Fruit fly (Drosophila melanogaster) whole organism, embryonic: ENCODE measurements around the gene Awh.
A peak's percentile ranks its signal among the peaks of the same experiment; 100 is the strongest.

Experiments
- Blimp-1 ChIP-seq: fragments of 200-800 bp; sonication (Bioruptor generic); optimal IDR thresholded peaks from 3 replicates; lab custom pipeline; 2018; ENCODE audit warnings: missing biosample characterization, missing genetic modification characterization, mild to moderate bottlenecking, moderate library complexity, missing genetic modification reagents
- CG12299 ChIP-seq: fragments of 200-800 bp; sonication (Bioruptor generic); optimal IDR thresholded peaks from 2 replicates; lab custom pipeline; 2018; ENCODE audit warnings: missing biosample characterization, mild to moderate bottlenecking, missing genetic modification characterization
- CG14014 ChIP-seq: fragments of 200-800 bp; sonication (Bioruptor generic); IDR thresholded peaks from 2 replicates; pipeline ENCODE4 v1.3.6; 2022; ENCODE audit warnings: missing biosample characterization, missing genetic modification characterization
- CG14441 ChIP-seq: fragments of 200-800 bp; sonication (Bioruptor generic); IDR thresholded peaks from 2 replicates; pipeline ENCODE4 v1.3.6; 2022; ENCODE audit warnings: missing biosample characterization, missing genetic modification characterization
- CG14860 ChIP-seq: fragments of 200-800 bp; sonication (Bioruptor generic); IDR thresholded peaks from 3 replicates; pipeline ENCODE4 v1.3.6; 2022; ENCODE audit warnings: missing biosample characterization, missing genetic modification characterization; ENCODE audit not compliant: partially characterized antibody
- CG1603 ChIP-seq: fragments of 200-800 bp; sonication (Bioruptor generic); optimal IDR thresholded peaks from 2 replicates; lab custom pipeline; 2019; ENCODE audit warnings: missing biosample characterization, mild to moderate bottlenecking, missing genetic modification characterization, moderate library complexity
- CG16813 ChIP-seq: fragments of 200-800 bp; sonication (Bioruptor generic); IDR thresholded peaks from 3 replicates; pipeline ENCODE4 v1.3.6; 2022; ENCODE audit warnings: missing biosample characterization, missing genetic modification characterization; ENCODE audit not compliant: partially characterized antibody
- CG17802 ChIP-seq: fragments of 200-800 bp; sonication (Bioruptor generic); optimal IDR thresholded peaks from 2 replicates; lab custom pipeline; 2018; ENCODE audit warnings: missing biosample characterization, mild to moderate bottlenecking, missing genetic modification characterization, moderate library complexity
- CG32767 ChIP-seq: fragments of 200-800 bp; sonication (Bioruptor generic); IDR thresholded peaks from 2 replicates; pipeline ENCODE4 v1.3.6; 2022; ENCODE audit warnings: missing biosample characterization, missing genetic modification characterization
- CG3838 ChIP-seq: fragments of 200-800 bp; sonication (Bioruptor generic); optimal IDR thresholded peaks from 3 replicates; lab custom pipeline; 2016; ENCODE audit warnings: missing biosample characterization, missing genetic modification characterization
- CG4404 ChIP-seq: fragments of 200-800 bp; sonication (Bioruptor generic); IDR thresholded peaks from 2 replicates; pipeline ENCODE4 v1.3.6; 2022; ENCODE audit warnings: missing biosample characterization, missing genetic modification characterization
- CG6765 ChIP-seq: fragments of 200-800 bp; sonication (Bioruptor generic); optimal IDR thresholded peaks from 3 replicates; lab custom pipeline; 2017; ENCODE audit warnings: missing biosample characterization, mild to moderate bottlenecking, missing genetic modification characterization
- CG6791 ChIP-seq: fragments of 200-800 bp; sonication (Bioruptor generic); IDR thresholded peaks from 3 replicates; pipeline ENCODE4 v1.3.6; 2022; ENCODE audit warnings: missing biosample characterization, missing genetic modification characterization; ENCODE audit not compliant: partially characterized antibody
- CG6813 ChIP-seq: fragments of 200-800 bp; sonication (Bioruptor generic); optimal IDR thresholded peaks from 2 replicates; lab custom pipeline; 2017; ENCODE audit warnings: missing biosample characterization, missing genetic modification characterization, mild to moderate bottlenecking, moderate library complexity, missing genetic modification reagents
- CG7271 ChIP-seq: fragments of 200-800 bp; sonication (Bioruptor generic); optimal IDR thresholded peaks from 2 replicates; lab custom pipeline; 2018; ENCODE audit warnings: missing biosample characterization, mild to moderate bottlenecking, missing genetic modification characterization, moderate library complexity
- CG7963 ChIP-seq: fragments of 200-800 bp; sonication (Bioruptor generic); IDR thresholded peaks from 3 replicates; pipeline ENCODE4 v1.3.6; 2022; ENCODE audit warnings: missing biosample characterization, missing genetic modification characterization; ENCODE audit not compliant: partially characterized antibody
- Doc2 ChIP-seq: fragments of 200-800 bp; sonication (Bioruptor generic); IDR thresholded peaks from 2 replicates; pipeline ENCODE4 v1.3.6; 2022; ENCODE audit warnings: missing biosample characterization, missing genetic modification characterization
- Dref ChIP-seq: fragments of 200-800 bp; sonication (Bioruptor generic); IDR thresholded peaks from 2 replicates; pipeline ENCODE4 v1.3.6; 2022; ENCODE audit warnings: missing biosample characterization, missing genetic modification characterization
- MBD-R2 ChIP-seq: fragments of 200-800 bp; sonication (Bioruptor generic); IDR thresholded peaks from 2 replicates; pipeline ENCODE4 v1.3.6; 2022; ENCODE audit warnings: missing biosample characterization, missing genetic modification characterization
- MTF-1 ChIP-seq: fragments of 200-800 bp; sonication (Bioruptor generic); optimal IDR thresholded peaks from 2 replicates; lab custom pipeline; 2018; ENCODE audit warnings: missing biosample characterization, mild to moderate bottlenecking, missing genetic modification characterization, borderline replicate concordance
- Mad ChIP-seq: fragments of 200-800 bp; sonication (Bioruptor generic); optimal IDR thresholded peaks from 2 replicates; lab custom pipeline; 2016; ENCODE audit warnings: missing biosample characterization, missing genetic modification characterization
- Max ChIP-seq: fragments of 200-800 bp; sonication (Bioruptor generic); optimal IDR thresholded peaks from 2 replicates; lab custom pipeline; 2016; ENCODE audit warnings: missing biosample characterization, mild to moderate bottlenecking, missing genetic modification characterization
- Mes4 ChIP-seq: fragments of 200-800 bp; sonication (Bioruptor generic); optimal IDR thresholded peaks from 2 replicates; lab custom pipeline; 2016; ENCODE audit warnings: missing biosample characterization, missing genetic modification characterization
- Mrtf ChIP-seq: fragments of 200-800 bp; sonication (Bioruptor generic); IDR thresholded peaks from 3 replicates; pipeline ENCODE4 v1.3.6; 2022; ENCODE audit warnings: missing biosample characterization, missing genetic modification characterization
- NC2β ChIP-seq: fragments of 200-800 bp; sonication (Bioruptor generic); optimal IDR thresholded peaks from 2 replicates; lab custom pipeline; 2016; ENCODE audit warnings: missing biosample characterization, missing genetic modification characterization
- Neu2 ChIP-seq: fragments of 200-800 bp; sonication (Bioruptor generic); optimal IDR thresholded peaks from 3 replicates; lab custom pipeline; 2016; ENCODE audit warnings: missing biosample characterization, missing genetic modification characterization, borderline replicate concordance
- Nf-YC ChIP-seq: fragments of 200-800 bp; optimal IDR thresholded peaks from 3 replicates; lab custom pipeline; 2019; ENCODE audit warnings: missing biosample characterization, mild to moderate bottlenecking, missing genetic modification characterization, moderate library complexity
- Side ChIP-seq: fragments of 200-800 bp; sonication (Bioruptor generic); optimal IDR thresholded peaks from 2 replicates; lab custom pipeline; 2016; ENCODE audit warnings: missing biosample characterization, missing genetic modification characterization
- Six4 ChIP-seq: fragments of 200-800 bp; sonication (Bioruptor generic); optimal IDR thresholded peaks from 2 replicates; lab custom pipeline; 2016; ENCODE audit warnings: missing biosample characterization, missing genetic modification characterization
- Trl ChIP-seq, 3 experiments: fragments of >200 bp in 2 of 3; fragments of 200-800 bp in 1 of 3; sonication (Bioruptor generic) in 1 of 3; optimal IDR thresholded peaks; 2 replicates in 1 of 3; 3 replicates in 2 of 3; lab custom pipeline; 2016 to 2017; ENCODE audit warnings: missing biosample characterization in 1 of 3, missing genetic modification characterization in 1 of 3
- croc ChIP-seq: fragments of 200-800 bp; sonication (Bioruptor generic); conservative IDR thresholded peaks from 3 replicates; pipeline ENCODE4 v1.3.6; 2022; ENCODE audit warnings: missing biosample characterization, missing genetic modification characterization
- dimm ChIP-seq: fragments of 200-800 bp; sonication (Bioruptor generic); IDR thresholded peaks from 2 replicates; pipeline ENCODE4 v1.3.6; 2022; ENCODE audit warnings: missing biosample characterization, missing genetic modification characterization
- gfzf ChIP-seq: fragments of 200-800 bp; sonication (Bioruptor generic); optimal IDR thresholded peaks from 2 replicates; lab custom pipeline; 2016; ENCODE audit warnings: missing biosample characterization, mild to moderate bottlenecking, missing genetic modification characterization, moderate library complexity
- h ChIP-seq: fragments of >200 bp; optimal IDR thresholded peaks from 2 replicates; lab custom pipeline; 2017
- kni ChIP-seq: fragments of 200-800 bp; sonication (Bioruptor generic); optimal IDR thresholded peaks from 3 replicates; lab custom pipeline; 2017; ENCODE audit warnings: mild to moderate bottlenecking, missing biosample characterization, missing genetic modification reagents, missing genetic modification characterization
- lmd ChIP-seq: fragments of 200-800 bp; sonication (Bioruptor generic); IDR thresholded peaks from 2 replicates; pipeline ENCODE4 v1.3.6; 2022; ENCODE audit warnings: missing biosample characterization, missing genetic modification characterization
- lov ChIP-seq, 2 experiments: fragments of 200-800 bp in 1 of 2; fragments of >200 bp in 1 of 2; sonication (Bioruptor generic) in 1 of 2; IDR thresholded peaks in 1 of 2; optimal IDR thresholded peaks in 1 of 2; 2 replicates in 1 of 2; 3 replicates in 1 of 2; pipeline versions ENCODE4 v1.3.6 to Lab custom; 2017 to 2022; ENCODE audit warnings: missing biosample characterization in 1 of 2, missing genetic modification characterization in 1 of 2
- pum ChIP-seq: fragments of 200-800 bp; sonication (Bioruptor generic); optimal IDR thresholded peaks from 2 replicates; lab custom pipeline; 2016; ENCODE audit warnings: missing biosample characterization, missing genetic modification characterization
- pzg ChIP-seq: fragments of 200-800 bp; sonication (Bioruptor generic); optimal IDR thresholded peaks from 3 replicates; lab custom pipeline; 2018; ENCODE audit warnings: missing biosample characterization, mild to moderate bottlenecking, missing genetic modification characterization, moderate library complexity
- ranshi ChIP-seq: fragments of 200-800 bp; sonication (Bioruptor generic); IDR thresholded peaks from 2 replicates; pipeline ENCODE4 v1.3.6; 2022; ENCODE audit warnings: missing biosample characterization, missing genetic modification characterization
- repo ChIP-seq: fragments of 200-800 bp; sonication (Bioruptor generic); optimal IDR thresholded peaks from 2 replicates; lab custom pipeline; 2016; ENCODE audit warnings: missing biosample characterization, missing genetic modification characterization
- shn ChIP-seq: fragments of 200-800 bp; sonication (Bioruptor generic); optimal IDR thresholded peaks from 3 replicates; lab custom pipeline; 2016; ENCODE audit warnings: missing biosample characterization, missing genetic modification characterization
- slou ChIP-seq: fragments of 200-800 bp; sonication (Bioruptor generic); optimal IDR thresholded peaks from 3 replicates; lab custom pipeline; 2016; ENCODE audit warnings: missing biosample characterization, missing genetic modification characterization
- slp2 ChIP-seq: fragments of 200-800 bp; sonication (Bioruptor generic); optimal IDR thresholded peaks from 2 replicates; lab custom pipeline; 2016; ENCODE audit warnings: missing biosample characterization, missing genetic modification characterization
- sna ChIP-seq: fragments of 200-800 bp; sonication (Bioruptor generic); IDR thresholded peaks from 2 replicates; pipeline ENCODE4 v1.3.6; 2022; ENCODE audit warnings: missing biosample characterization, missing genetic modification characterization; ENCODE audit not compliant: partially characterized antibody
- ssp ChIP-seq: fragments of 200-800 bp; sonication (Bioruptor generic); IDR thresholded peaks from 2 replicates; pipeline ENCODE4 v1.3.6; 2022; ENCODE audit warnings: missing biosample characterization, missing genetic modification characterization
- trem ChIP-seq: fragments of 200-800 bp; optimal IDR thresholded peaks from 3 replicates; lab custom pipeline; 2019; ENCODE audit warnings: missing biosample characterization, mild to moderate bottlenecking, missing genetic modification characterization, moderate library complexity
- trh ChIP-seq: fragments of 200-800 bp; sonication (Bioruptor generic); optimal IDR thresholded peaks from 2 replicates; lab custom pipeline; 2016; ENCODE audit warnings: missing biosample characterization, missing genetic modification characterization
- wdn ChIP-seq: fragments of 200-800 bp; sonication (Bioruptor generic); IDR thresholded peaks from 2 replicates; pipeline ENCODE4 v1.3.6; 2022; ENCODE audit warnings: missing biosample characterization, missing genetic modification characterization
- wek ChIP-seq: fragments of 200-800 bp; sonication (Bioruptor generic); optimal IDR thresholded peaks from 3 replicates; lab custom pipeline; 2018; ENCODE audit warnings: missing biosample characterization, mild to moderate bottlenecking, missing genetic modification characterization, moderate library complexity

Gene Awh

dm6 chr3L:3903301-3903700 lies 57.3 kb downstream of the Awh start, which contains the start of gene Sc2 (continued):
- peak; percentile 49 for TF ChIP-seq pzg
- TF ChIP-seq lov (optimal IDR thresholded peaks at IDR 0.05; lab: Kevin White, UChicago), result no peak
- TF ChIP-seq lov (GFP tag; IDR thresholded peaks at IDR 0.05; lab: Robert Waterston, UW), result 0 out of 3 replicates have a peak, but pooled peaks have one; percentile 30
- TF ChIP-seq MTF-1, result peak; percentile 29
- TF ChIP-seq CG4404 (GFP tag; lab: Robert Waterston, UW), result no peak
- no peak for TF ChIP-seq shn (GFP tag; lab: Kevin White, UChicago)
- no peak for TF ChIP-seq repo (GFP tag; lab: Kevin White, UChicago)
- no peak for TF ChIP-seq wek (GFP tag; lab: Kevin White, UChicago)
- TF ChIP-seq CG6791 (GFP tag; lab: Robert Waterston, UW), result peak; percentile 39; the same call in 2 of the 3 replicates
- no peak for TF ChIP-seq Trl (optimal IDR thresholded peaks at IDR 0.05; lab: Kevin White, UChicago)
- no peak for TF ChIP-seq Trl (GFP tag; optimal IDR thresholded peaks at IDR 0.05; lab: Kevin White, UChicago)
- TF ChIP-seq sna (GFP tag; lab: Robert Waterston, UW), result no peak
- no peak; the same call in 1 of the 2 replicates for TF ChIP-seq ranshi (GFP tag; lab: Robert Waterston, UW)
- no peak for TF ChIP-seq dimm (GFP tag; lab: Robert Waterston, UW)
- no peak for TF ChIP-seq CG6765 (GFP tag; lab: Kevin White, UChicago)
- no peak for TF ChIP-seq Blimp-1 (GFP tag; lab: Kevin White, UChicago)
- peak; percentile 2 for TF ChIP-seq trem (tag; lab: Kevin White, UChicago)
- 0 out of 3 replicates have a peak, but pooled peaks have one; percentile 16 for TF ChIP-seq CG16813 (GFP tag; lab: Robert Waterston, UW)
- TF ChIP-seq gfzf (GFP tag; lab: Kevin White, UChicago), result peak; percentile 61
- TF ChIP-seq CG14014 (GFP tag; lab: Robert Waterston, UW), result no peak
- no peak for TF ChIP-seq Neu2
- no peak for TF ChIP-seq Six4 (GFP tag; lab: Kevin White, UChicago)
- TF ChIP-seq Dref (GFP tag; lab: Robert Waterston, UW), result 0 out of 2 replicates have a peak, but pooled peaks have one; percentile 12
- TF ChIP-seq NC2β (GFP tag; lab: Kevin White, UChicago), result no peak
- no peak for TF ChIP-seq Doc2 (GFP tag; lab: Robert Waterston, UW)
- TF ChIP-seq lmd (GFP tag; lab: Robert Waterston, UW), result no peak; the same call in 1 of the 2 replicates
- TF ChIP-seq CG7963 (GFP tag; lab: Robert Waterston, UW), result 0 out of 3 replicates have a peak, but pooled peaks have one; percentile 53
- peak; percentile 42; the same call in 1 of the 2 replicates for TF ChIP-seq ssp (GFP tag; lab: Robert Waterston, UW)
- TF ChIP-seq slou (GFP tag; lab: Kevin White, UChicago), result no peak
- no peak for TF ChIP-seq slp2 (GFP tag; lab: Kevin White, UChicago)
- no peak for TF ChIP-seq h (lab: Kevin White, UChicago)
- 0 out of 2 replicates have a peak, but pooled peaks have one; percentile 9 for TF ChIP-seq CG14441
- TF ChIP-seq kni (GFP tag; lab: Kevin White, UChicago), result no peak
- TF ChIP-seq CG17802 (tag; lab: Kevin White, UChicago), result no peak
- no peak for TF ChIP-seq CG7271 (tag; lab: Kevin White, UChicago)
- TF ChIP-seq Nf-YC (tag; lab: Kevin White, UChicago), result no peak
- no peak for TF ChIP-seq Side (GFP tag; lab: Kevin White, UChicago)
- TF ChIP-seq croc (GFP tag; lab: Robert Waterston, UW), result no peak
- no peak for TF ChIP-seq pum (GFP tag; lab: Kevin White, UChicago)
- no peak for TF ChIP-seq CG3838 (GFP tag; lab: Kevin White, UChicago)
- TF ChIP-seq MBD-R2, result peak; percentile 67
- TF ChIP-seq Mrtf (GFP tag; lab: Robert Waterston, UW), result no peak
- no peak for TF ChIP-seq wdn (GFP tag; lab: Robert Waterston, UW)
- TF ChIP-seq Mes4 (GFP tag; lab: Kevin White, UChicago), result no peak
- no peak for TF ChIP-seq CG6813 (GFP tag; lab: Kevin White, UChicago)
- no peak for TF ChIP-seq Max
- no peak for TF ChIP-seq CG14860 (GFP tag; lab: Robert Waterston, UW)
- TF ChIP-seq trh (GFP tag; lab: Kevin White, UChicago), result no peak
- TF ChIP-seq CG32767 (GFP tag; lab: Robert Waterston, UW), result no peak
- TF ChIP-seq CG12299 (tag; lab: Kevin White, UChicago), result no peak
- peak; percentile 4 for TF ChIP-seq CG1603
- no peak for TF ChIP-seq Mad (GFP tag; lab: Kevin White, UChicago)
